Fruit fly (Drosophila melanogaster) whole organism, pupa: ENCODE results near the gene CG11964.

ENCODE experiments used
- Ets98B ChIP-seq: fragments of 200-800 bp; sonication (Bioruptor generic); IDR thresholded peaks from 2 replicates; pipeline ENCODE4 v1.3.6; 2022; ENCODE audit warnings: missing biosample characterization, missing genetic modification characterization
- fd96Ca ChIP-seq: fragments of 200-800 bp; sonication (Bioruptor generic); IDR thresholded peaks from 3 replicates; pipeline ENCODE4 v1.3.6; 2022; ENCODE audit warnings: missing biosample characterization, missing genetic modification characterization

dm6 chr3R:8896740-8897139 is 48.1 kb downstream of the CG11964 start:
- 0 out of 3 replicates have a peak, but pooled peaks have one; percentile 38 for TF ChIP-seq fd96Ca (GFP tag; lab: Robert Waterston, UW)
- TF ChIP-seq Ets98B (GFP tag; lab: Robert Waterston, UW) = peak; percentile 83
